Fruit fly (Drosophila melanogaster) whole organism, embryonic: Measurements from ENCODE around the gene Uvrag.
A peak's percentile ranks its signal among the peaks of the same experiment; 100 is the strongest.

Experiments
- Abd-B ChIP-seq: fragments of 200-800 bp; sonication (Bioruptor generic); optimal IDR thresholded peaks from 2 replicates; lab custom pipeline; 2018; ENCODE audit warnings: missing biosample characterization, mild to moderate bottlenecking, missing genetic modification characterization, moderate library complexity
- BtbVII ChIP-seq: fragments of 200-800 bp; sonication (Bioruptor generic); optimal IDR thresholded peaks from 3 replicates; lab custom pipeline; 2017; ENCODE audit warnings: missing biosample characterization, mild to moderate bottlenecking, missing genetic modification characterization
- CG1024 ChIP-seq: fragments of 200-800 bp; sonication (Bioruptor generic); IDR thresholded peaks from 2 replicates; pipeline ENCODE4 v1.3.6; 2022; ENCODE audit warnings: missing biosample characterization, missing genetic modification characterization
- CG10565 ChIP-seq: fragments of 200-800 bp; sonication (Bioruptor generic); optimal IDR thresholded peaks from 3 replicates; lab custom pipeline; 2016; ENCODE audit warnings: missing biosample characterization, mild to moderate bottlenecking, missing genetic modification characterization
- CG10959 ChIP-seq: fragments of 200-800 bp; sonication (Bioruptor generic); IDR thresholded peaks from 2 replicates; pipeline ENCODE4 v1.3.6; 2022; ENCODE audit warnings: missing biosample characterization, missing genetic modification characterization
- CG10979 ChIP-seq: fragments of 200-800 bp; sonication (Bioruptor generic); optimal IDR thresholded peaks from 2 replicates; lab custom pipeline; 2018; ENCODE audit warnings: missing biosample characterization, mild to moderate bottlenecking, missing genetic modification characterization, moderate library complexity
- CG11093 ChIP-seq: fragments of 200-800 bp; sonication (Bioruptor generic); IDR thresholded peaks from 3 replicates; pipeline ENCODE4 v1.3.6; 2022; ENCODE audit warnings: missing biosample characterization, missing genetic modification characterization
- CG11247 ChIP-seq: fragments of 200-800 bp; sonication (Bioruptor generic); IDR thresholded peaks from 2 replicates; pipeline ENCODE4 v1.3.6; 2022; ENCODE audit warnings: missing biosample characterization, missing genetic modification characterization
- CG12942 ChIP-seq: fragments of 200-800 bp; sonication (Bioruptor generic); optimal IDR thresholded peaks from 3 replicates; lab custom pipeline; 2016; ENCODE audit warnings: missing biosample characterization, missing genetic modification characterization
- CG13775 ChIP-seq: fragments of 200-800 bp; sonication (Bioruptor generic); optimal IDR thresholded peaks from 3 replicates; lab custom pipeline; 2017; ENCODE audit warnings: missing biosample characterization, mild to moderate bottlenecking, missing genetic modification characterization
- CG18619 ChIP-seq: fragments of 200-800 bp; sonication (Bioruptor generic); optimal IDR thresholded peaks from 3 replicates; lab custom pipeline; 2017; ENCODE audit warnings: missing biosample characterization, mild to moderate bottlenecking, missing genetic modification characterization
- CG2116 ChIP-seq: fragments of 200-800 bp; sonication (Bioruptor generic); optimal IDR thresholded peaks from 3 replicates; lab custom pipeline; 2018; ENCODE audit warnings: missing biosample characterization, mild to moderate bottlenecking, missing genetic modification characterization
- CG3407 ChIP-seq: fragments of 200-800 bp; sonication (Bioruptor generic); optimal IDR thresholded peaks from 2 replicates; lab custom pipeline; 2018; ENCODE audit warnings: missing biosample characterization, mild to moderate bottlenecking, missing genetic modification characterization
- CG6689 ChIP-seq: fragments of 200-800 bp; sonication (Bioruptor generic); IDR thresholded peaks from 2 replicates; pipeline ENCODE4 v1.3.6; 2022; ENCODE audit warnings: missing biosample characterization, missing genetic modification characterization
- CG8765 ChIP-seq: fragments of 200-800 bp; sonication (Bioruptor generic); IDR thresholded peaks from 2 replicates; pipeline ENCODE4 v1.3.6; 2022; ENCODE audit warnings: missing biosample characterization, missing genetic modification characterization
- CHES-1-like ChIP-seq: fragments of 200-800 bp; sonication (Bioruptor generic); optimal IDR thresholded peaks from 2 replicates; lab custom pipeline; 2016; ENCODE audit warnings: missing biosample characterization, missing genetic modification characterization
- CoRest ChIP-seq: fragments of 200-800 bp; sonication (Bioruptor generic); optimal IDR thresholded peaks from 3 replicates; lab custom pipeline; 2018; ENCODE audit warnings: missing biosample characterization, mild to moderate bottlenecking, missing genetic modification characterization, moderate library complexity
- Dek ChIP-seq: fragments of 200-800 bp; sonication (Bioruptor generic); optimal IDR thresholded peaks from 3 replicates; lab custom pipeline; 2019; ENCODE audit warnings: missing biosample characterization, mild to moderate bottlenecking, missing genetic modification characterization, moderate library complexity
- E2f1 ChIP-seq: fragments of 200-800 bp; sonication (Bioruptor generic); IDR thresholded peaks from 2 replicates; pipeline ENCODE4 v1.3.6; 2022; ENCODE audit warnings: missing biosample characterization, missing genetic modification characterization
- Ets65A ChIP-seq: fragments of 200-800 bp; sonication (Bioruptor generic); peaks from one replicate; lab custom pipeline; 2016; ENCODE audit warnings: missing biosample characterization, missing genetic modification characterization
- Fer3 ChIP-seq: fragments of 200-800 bp; sonication (Bioruptor generic); optimal IDR thresholded peaks from 2 replicates; lab custom pipeline; 2018; ENCODE audit warnings: missing biosample characterization, mild to moderate bottlenecking, missing genetic modification characterization, moderate library complexity
- Hmr ChIP-seq: fragments of 200-800 bp; sonication (Bioruptor generic); optimal IDR thresholded peaks from 3 replicates; lab custom pipeline; 2017; ENCODE audit warnings: mild to moderate bottlenecking, missing biosample characterization, missing genetic modification reagents, missing genetic modification characterization
- Hr3 ChIP-seq: fragments of 200-800 bp; sonication (Bioruptor generic); optimal IDR thresholded peaks from 3 replicates; lab custom pipeline; 2016; ENCODE audit warnings: missing biosample characterization, missing genetic modification characterization
- Hr51 ChIP-seq, 2 experiments: fragments of 200-800 bp; sonication (Bioruptor generic); optimal IDR thresholded peaks; 2 replicates in 1 of 2; 3 replicates in 1 of 2; lab custom pipeline; 2016 to 2018; ENCODE audit warnings: missing biosample characterization in 2 of 2, missing genetic modification characterization in 2 of 2, mild to moderate bottlenecking in 1 of 2, moderate library complexity in 1 of 2
- Lim3 ChIP-seq: fragments of 200-800 bp; sonication (Bioruptor generic); IDR thresholded peaks from 2 replicates; pipeline ENCODE4 v1.3.6; 2022; ENCODE audit warnings: missing biosample characterization, missing genetic modification characterization
- Meics ChIP-seq: fragments of 200-800 bp; sonication (Bioruptor generic); optimal IDR thresholded peaks from 2 replicates; lab custom pipeline; 2017; ENCODE audit warnings: missing biosample characterization, mild to moderate bottlenecking, missing genetic modification characterization
- NFAT ChIP-seq: fragments of 200-800 bp; sonication (Bioruptor generic); IDR thresholded peaks from 2 replicates; pipeline ENCODE4 v1.3.6; 2022; ENCODE audit warnings: missing biosample characterization, missing genetic modification characterization
- NfI ChIP-seq: fragments of 200-800 bp; sonication (Bioruptor generic); optimal IDR thresholded peaks from 3 replicates; lab custom pipeline; 2018; ENCODE audit warnings: missing biosample characterization, mild to moderate bottlenecking, missing genetic modification characterization, moderate library complexity
- Sry-β ChIP-seq: fragments of 200-800 bp; sonication (Bioruptor generic); optimal IDR thresholded peaks from 2 replicates; lab custom pipeline; 2018; ENCODE audit warnings: missing biosample characterization, mild to moderate bottlenecking, missing genetic modification characterization, moderate library complexity
- ato ChIP-seq: fragments of 200-800 bp; sonication (Bioruptor generic); IDR thresholded peaks from 2 replicates; pipeline ENCODE4 v1.3.6; 2022; ENCODE audit warnings: missing biosample characterization, missing genetic modification characterization; ENCODE audit not compliant: partially characterized antibody
- bab2 ChIP-seq: fragments of 200-800 bp; sonication (Bioruptor generic); optimal IDR thresholded peaks from 2 replicates; lab custom pipeline; 2016; ENCODE audit warnings: missing biosample characterization, missing genetic modification characterization
- dysf ChIP-seq: fragments of 200-800 bp; sonication (Bioruptor generic); IDR thresholded peaks from 3 replicates; pipeline ENCODE4 v1.3.6; 2022; ENCODE audit warnings: missing biosample characterization, missing genetic modification characterization
- ewg ChIP-seq: fragments of 200-800 bp; sonication (Bioruptor generic); optimal IDR thresholded peaks from 3 replicates; lab custom pipeline; 2017; ENCODE audit warnings: mild to moderate bottlenecking, missing biosample characterization, missing genetic modification reagents, missing genetic modification characterization
- grau ChIP-seq: fragments of 200-800 bp; optimal IDR thresholded peaks from 3 replicates; lab custom pipeline; 2019; ENCODE audit warnings: missing biosample characterization, mild to moderate bottlenecking, missing genetic modification characterization, moderate library complexity
- hth ChIP-seq: fragments of >200 bp; optimal IDR thresholded peaks from 2 replicates; lab custom pipeline; 2017; ENCODE audit warnings: inconsistent platforms
- kni ChIP-seq: fragments of 200-800 bp; sonication (Bioruptor generic); optimal IDR thresholded peaks from 3 replicates; lab custom pipeline; 2017; ENCODE audit warnings: mild to moderate bottlenecking, missing biosample characterization, missing genetic modification reagents, missing genetic modification characterization
- mam ChIP-seq: fragments of 200-800 bp; sonication (Bioruptor generic); optimal IDR thresholded peaks from 3 replicates; lab custom pipeline; 2016; ENCODE audit warnings: missing biosample characterization, missing genetic modification characterization
- nerfin-1 ChIP-seq: fragments of 200-800 bp; sonication (Bioruptor generic); optimal IDR thresholded peaks from 3 replicates; lab custom pipeline; 2019; ENCODE audit warnings: missing biosample characterization, mild to moderate bottlenecking, missing genetic modification characterization, moderate library complexity
- odd ChIP-seq: fragments of 200-800 bp; sonication (Bioruptor generic); optimal IDR thresholded peaks from 2 replicates; lab custom pipeline; 2017; ENCODE audit warnings: missing biosample characterization, mild to moderate bottlenecking, missing genetic modification characterization
- onecut ChIP-seq: fragments of 200-800 bp; sonication (Bioruptor generic); IDR thresholded peaks from 2 replicates; pipeline ENCODE4 v1.3.6; 2022; ENCODE audit warnings: missing biosample characterization, missing genetic modification characterization
- pzg ChIP-seq: fragments of 200-800 bp; sonication (Bioruptor generic); optimal IDR thresholded peaks from 3 replicates; lab custom pipeline; 2018; ENCODE audit warnings: missing biosample characterization, mild to moderate bottlenecking, missing genetic modification characterization, moderate library complexity
- ranshi ChIP-seq: fragments of 200-800 bp; sonication (Bioruptor generic); IDR thresholded peaks from 2 replicates; pipeline ENCODE4 v1.3.6; 2022; ENCODE audit warnings: missing biosample characterization, missing genetic modification characterization
- slou ChIP-seq: fragments of 200-800 bp; sonication (Bioruptor generic); optimal IDR thresholded peaks from 3 replicates; lab custom pipeline; 2016; ENCODE audit warnings: missing biosample characterization, missing genetic modification characterization
- tin ChIP-seq: fragments of 200-800 bp; sonication (Bioruptor generic); optimal IDR thresholded peaks from 3 replicates; lab custom pipeline; 2016; ENCODE audit warnings: missing biosample characterization, missing genetic modification characterization
- tio ChIP-seq: fragments of 200-800 bp; sonication (Bioruptor generic); optimal IDR thresholded peaks from 2 replicates; lab custom pipeline; 2017; ENCODE audit warnings: missing biosample characterization, missing genetic modification characterization, inconsistent platforms
- tll ChIP-seq, 2 experiments: fragments of 200-800 bp in 1 of 2; fragments of >200 bp in 1 of 2; sonication (Bioruptor generic) in 1 of 2; optimal IDR thresholded peaks; 2 replicates each; lab custom pipeline; 2017 to 2019; ENCODE audit warnings: missing biosample characterization in 2 of 2, missing genetic modification characterization in 2 of 2, mild to moderate bottlenecking in 1 of 2, moderate library complexity in 1 of 2
- trem ChIP-seq: fragments of 200-800 bp; optimal IDR thresholded peaks from 3 replicates; lab custom pipeline; 2019; ENCODE audit warnings: missing biosample characterization, mild to moderate bottlenecking, missing genetic modification characterization, moderate library complexity
- trh ChIP-seq: fragments of 200-800 bp; sonication (Bioruptor generic); optimal IDR thresholded peaks from 2 replicates; lab custom pipeline; 2016; ENCODE audit warnings: missing biosample characterization, missing genetic modification characterization
- usp ChIP-seq: fragments of >200 bp; optimal IDR thresholded peaks from 2 replicates; lab custom pipeline; 2017; ENCODE audit warnings: missing biosample characterization, missing genetic modification characterization
- wek ChIP-seq: fragments of 200-800 bp; sonication (Bioruptor generic); optimal IDR thresholded peaks from 3 replicates; lab custom pipeline; 2018; ENCODE audit warnings: missing biosample characterization, mild to moderate bottlenecking, missing genetic modification characterization, moderate library complexity
- zfh2 ChIP-seq: fragments of 200-800 bp; sonication (Bioruptor generic); optimal IDR thresholded peaks from 2 replicates; lab custom pipeline; 2016; ENCODE audit warnings: missing biosample characterization, missing genetic modification characterization

The Uvrag gene

dm6 chr2L:13286456-13286855 lies at the start of gene Uvrag, which contains the start of gene Drep4 (continued):
- TF ChIP-seq onecut (GFP tag; lab: Robert Waterston, UW) (no peak), tio (peak; percentile 66), CG3407 (peak; percentile 43), tll (GFP tag; optimal IDR thresholded peaks at IDR 0.05; lab: Kevin White, UChicago) (peak in 1 of 2 experiments; percentile 12), ewg (GFP tag; lab: Kevin White, UChicago) (peak; percentile 47), CG10979 (peak; percentile 68), Dek (tag; lab: Kevin White, UChicago) (peak; percentile 63), CG10565 (GFP tag; lab: Kevin White, UChicago) (no peak), Hr3 (GFP tag; lab: Kevin White, UChicago) (peak; percentile 78), E2f1 (GFP tag; lab: Robert Waterston, UW) (no peak), grau (tag; lab: Kevin White, UChicago) (peak; percentile 80), trem (peak; percentile 67), Hr51 (GFP tag; optimal IDR thresholded peaks at IDR 0.05; lab: Kevin White, UChicago) (no peak), NfI (GFP tag; lab: Kevin White, UChicago) (peak; percentile 73), ato (GFP tag; lab: Robert Waterston, UW) (no peak), Abd-B (GFP tag; lab: Kevin White, UChicago) (peak; percentile 78), CoRest (peak; percentile 88), CG10959 (GFP tag; lab: Robert Waterston, UW) (no peak), pzg (GFP tag; lab: Kevin White, UChicago) (peak; percentile 18), CG11247 (GFP tag; lab: Robert Waterston, UW) (0 out of 2 replicates have a peak, but pooled peaks have one; percentile 15), BtbVII (no peak), ranshi (GFP tag; lab: Robert Waterston, UW) (0 out of 2 replicates have a peak, but pooled peaks have one; percentile 57), tin (GFP tag; lab: Kevin White, UChicago) (peak; percentile 64), Lim3 (GFP tag; lab: Robert Waterston, UW) (no peak), CG12942 (GFP tag; lab: Kevin White, UChicago) (peak; percentile 48), hth (lab: Kevin White, UChicago) (no peak), CG8765 (no peak), CG1024 (GFP tag; lab: Robert Waterston, UW) (no peak), CG18619 (peak; percentile 64), zfh2 (peak; percentile 50), CHES-1-like (GFP tag; lab: Kevin White, UChicago) (peak; percentile 26), trh (peak; percentile 20), kni (GFP tag; lab: Kevin White, UChicago) (no peak), Meics (peak; percentile 69), CG13775 (peak; percentile 77), wek (GFP tag; lab: Kevin White, UChicago) (no peak), CG2116 (GFP tag; lab: Kevin White, UChicago) (peak; percentile 57), mam (GFP tag; lab: Kevin White, UChicago) (peak; percentile 16), NFAT (GFP tag; lab: Robert Waterston, UW) (peak; percentile 44; the same call in 1 of the 2 replicates), dysf (GFP tag; lab: Robert Waterston, UW) (peak; percentile 67; the same call in 2 of the 3 replicates), Fer3 (tag; lab: Kevin White, UChicago) (peak; percentile 52), usp (GFP tag; lab: Kevin White, UChicago) (no peak), Ets65A (peak; percentile 65), odd (GFP tag; lab: Kevin White, UChicago) (peak; percentile 5), nerfin-1 (no peak), Sry-β (GFP tag; lab: Kevin White, UChicago) (peak; percentile 97), CG6689 (GFP tag; lab: Robert Waterston, UW) (peak; percentile 31; the same call in 1 of the 2 replicates), bab2 (GFP tag; lab: Kevin White, UChicago) (peak; percentile 32), slou (peak; percentile 57), Hmr (GFP tag; lab: Kevin White, UChicago) (peak; percentile 65), CG11093 (0 out of 3 replicates have a peak, but pooled peaks have one; percentile 37)
